Fruit fly (Drosophila melanogaster): ENCODE results near the gene Coq6.

Coq6 gene

dm6 chr2L:5558809-5559392 lies 26.9 kb upstream of the Coq6 start, which contains the start of gene GluRIIB (continued):
- TF ChIP-seq sr (GFP tag; IDR thresholded peaks at IDR 0.05), result no peak
- TF ChIP-seq Eip74EF (GFP tag; optimal IDR thresholded peaks at IDR 0.05), result no peak
- peak; percentile 12 for TF ChIP-seq CG7556 (GFP tag; optimal IDR thresholded peaks at IDR 0.05)
- TF ChIP-seq bsh (GFP tag; optimal IDR thresholded peaks at IDR 0.05), result peak in 1 of 2 experiments; percentile 40
- TF ChIP-seq gce (GFP tag; IDR thresholded peaks at IDR 0.05), result no peak
- no peak for TF ChIP-seq lov (optimal IDR thresholded peaks at IDR 0.05)
- TF ChIP-seq lov (GFP tag; IDR thresholded peaks at IDR 0.05), result no peak
- peak; percentile 42 for TF ChIP-seq CG10979 (tag; optimal IDR thresholded peaks at IDR 0.05)
- TF ChIP-seq CG2712 (tag; optimal IDR thresholded peaks at IDR 0.05), result peak; percentile 54
- TF ChIP-seq Dip2 (GFP tag; IDR thresholded peaks at IDR 0.05), result no peak
- peak; percentile 34 for TF ChIP-seq CG10543 (GFP tag; optimal IDR thresholded peaks at IDR 0.05)
- TF ChIP-seq CG12071 (GFP tag; optimal IDR thresholded peaks at IDR 0.05), result no peak
- peak; percentile 2 for TF ChIP-seq CG12769 (tag; optimal IDR thresholded peaks at IDR 0.05)
- peak; percentile 23 for TF ChIP-seq twi (tag; optimal IDR thresholded peaks at IDR 0.05)
- TF ChIP-seq CG17829 (tag; optimal IDR thresholded peaks at IDR 0.05), result peak; percentile 8
- no peak for TF ChIP-seq CG9437 (GFP tag; optimal IDR thresholded peaks at IDR 0.05)
- no peak for TF ChIP-seq so (GFP tag; IDR thresholded peaks at IDR 0.05)
- peak; percentile 52 for TF ChIP-seq CG13424 (tag; optimal IDR thresholded peaks at IDR 0.05)
- no peak for TF ChIP-seq HLH4C (GFP tag; IDR thresholded peaks at IDR 0.05; ENCODE audit: partially characterized antibody)
- TF ChIP-seq dimm (GFP tag; IDR thresholded peaks at IDR 0.05), result no peak
- peak; percentile 43 for TF ChIP-seq Med (GFP tag)
- TF ChIP-seq Mes4 (GFP tag; optimal IDR thresholded peaks at IDR 0.05), result no peak
- TF ChIP-seq phol (tag; optimal IDR thresholded peaks at IDR 0.05), result peak; percentile 45
- no peak for TF ChIP-seq CG14014 (GFP tag; IDR thresholded peaks at IDR 0.05)
- TF ChIP-seq az2 (GFP tag; optimal IDR thresholded peaks at IDR 0.05), result no peak
- TF ChIP-seq Drgx (GFP tag; IDR thresholded peaks at IDR 0.05), result no peak
- peak; percentile 25 for TF ChIP-seq CG8924 (tag; optimal IDR thresholded peaks at IDR 0.05)
- no peak for TF ChIP-seq Hmx (GFP tag; optimal IDR thresholded peaks at IDR 0.05)
- no peak for TF ChIP-seq CG7745 (tag; optimal IDR thresholded peaks at IDR 0.05)

dm6 chr2L:5554818-5555217 lies 22.8 kb upstream of the Coq6 start, which contains the start of gene GluRIIA:
GluRIIA (plus strand) TSS chr2L:5555072.
- no peak for TF ChIP-seq lmd (GFP tag; IDR thresholded peaks at IDR 0.05)
- no peak for TF ChIP-seq HmgD (GFP tag; optimal IDR thresholded peaks at IDR 0.05)
- TF ChIP-seq Vsx1 (GFP tag; optimal IDR thresholded peaks at IDR 0.05), result no peak
- TF ChIP-seq sr (GFP tag; IDR thresholded peaks at IDR 0.05), result peak; percentile 84
- no peak for TF ChIP-seq CG31388 (GFP tag; optimal IDR thresholded peaks at IDR 0.05)
- TF ChIP-seq CG8359 (GFP tag; optimal IDR thresholded peaks at IDR 0.05; ENCODE audit: borderline replicate concordance), result no peak
- peak; percentile 70 for TF ChIP-seq Med (GFP tag)
- TF ChIP-seq CG1832 (GFP tag; optimal IDR thresholded peaks at IDR 0.05), result no peak
- no peak for TF ChIP-seq tna (GFP tag; IDR thresholded peaks at IDR 0.05; ENCODE audit: partially characterized antibody)
- no peak for TF ChIP-seq otp (GFP tag; IDR thresholded peaks at IDR 0.05)
- TF ChIP-seq eyg (GFP tag; optimal IDR thresholded peaks at IDR 0.05), result no peak
- TF ChIP-seq ken (GFP tag; IDR thresholded peaks at IDR 0.05), result no peak
- TF ChIP-seq CG3163 (GFP tag; optimal IDR thresholded peaks at IDR 0.05), result no peak
- TF ChIP-seq Lim3 (GFP tag; IDR thresholded peaks at IDR 0.05), result no peak
- TF ChIP-seq chinmo (GFP tag; IDR thresholded peaks at IDR 0.05; ENCODE audit: partially characterized antibody), result 0 out of 4 replicates have a peak, but pooled peaks have one; percentile 42
- TF ChIP-seq CG33213 (GFP tag; optimal IDR thresholded peaks at IDR 0.05), result no peak
- no peak for TF ChIP-seq exex (tag; optimal IDR thresholded peaks at IDR 0.05)
- TF ChIP-seq CG4617 (GFP tag; optimal IDR thresholded peaks at IDR 0.05; ENCODE audit: borderline replicate concordance), result no peak
- TF ChIP-seq knrl (GFP tag; IDR thresholded peaks at IDR 0.05; ENCODE audit: partially characterized antibody), result no peak
- no peak for TF ChIP-seq gt (GFP tag; IDR thresholded peaks at IDR 0.05)
- peak; percentile 64 for TF ChIP-seq Ets65A (GFP tag)
- peak; percentile 21 for TF ChIP-seq Jarid2 (GFP tag; optimal IDR thresholded peaks at IDR 0.05)
- TF ChIP-seq CG14860 (GFP tag; IDR thresholded peaks at IDR 0.05; ENCODE audit: partially characterized antibody), result no peak
- TF ChIP-seq ranshi (GFP tag; IDR thresholded peaks at IDR 0.05), result no peak

All from whole organism, embryonic.